Fruit fly (Drosophila melanogaster) whole organism, embryonic: ENCODE data around the gene Rpt6.

Source experiments
- Asciz ChIP-seq: fragments of 200-800 bp; sonication (Bioruptor generic); optimal IDR thresholded peaks from 2 replicates; lab custom pipeline; 2017; ENCODE audit warnings: missing biosample characterization, mild to moderate bottlenecking, missing genetic modification characterization, missing genetic modification reagents
- CG10209 ChIP-seq: fragments of 200-800 bp; sonication (Bioruptor generic); optimal IDR thresholded peaks from 3 replicates; lab custom pipeline; 2017; ENCODE audit warnings: missing biosample characterization, mild to moderate bottlenecking, missing genetic modification characterization, missing genetic modification reagents
- CG15073 ChIP-seq: fragments of 200-800 bp; sonication (Bioruptor generic); optimal IDR thresholded peaks from 2 replicates; lab custom pipeline; 2016; ENCODE audit warnings: missing biosample characterization, missing genetic modification characterization
- CG17359 ChIP-seq: fragments of 200-800 bp; sonication (Bioruptor generic); optimal IDR thresholded peaks from 3 replicates; lab custom pipeline; 2018; ENCODE audit warnings: missing biosample characterization, mild to moderate bottlenecking, missing genetic modification characterization, moderate library complexity
- CG1832 ChIP-seq: fragments of 200-800 bp; sonication (Bioruptor generic); optimal IDR thresholded peaks from 2 replicates; lab custom pipeline; 2017; ENCODE audit warnings: missing biosample characterization, mild to moderate bottlenecking, missing genetic modification characterization, inconsistent platforms
- CG30403 ChIP-seq: fragments of 200-800 bp; sonication (Bioruptor generic); optimal IDR thresholded peaks from 3 replicates; lab custom pipeline; 2016; ENCODE audit warnings: missing biosample characterization, missing genetic modification characterization
- CG31365 ChIP-seq: fragments of 200-800 bp; sonication (Bioruptor generic); optimal IDR thresholded peaks from 2 replicates; lab custom pipeline; 2018; ENCODE audit warnings: missing biosample characterization, mild to moderate bottlenecking, missing genetic modification characterization
- CG31388 ChIP-seq: fragments of 200-800 bp; sonication (Bioruptor generic); optimal IDR thresholded peaks from 2 replicates; lab custom pipeline; 2016; ENCODE audit warnings: missing biosample characterization, missing genetic modification characterization
- CG32532 ChIP-seq: fragments of 200-800 bp; sonication (Bioruptor generic); IDR thresholded peaks from 2 replicates; pipeline ENCODE4 v1.3.6; 2022; ENCODE audit warnings: missing biosample characterization, missing genetic modification characterization
- CG3726 ChIP-seq: fragments of 200-800 bp; sonication (Bioruptor generic); IDR thresholded peaks from 3 replicates; pipeline ENCODE4, ENCODE4 v1.3.6; 2022; ENCODE audit warnings: missing biosample characterization, missing genetic modification characterization
- CG3847 ChIP-seq: fragments of 200-800 bp; sonication (Bioruptor generic); IDR thresholded peaks from 2 replicates; pipeline ENCODE4 v1.3.6; 2022; ENCODE audit warnings: missing biosample characterization, missing genetic modification characterization
- CG42726 ChIP-seq: fragments of 200-800 bp; sonication (Bioruptor generic); IDR thresholded peaks from 2 replicates; pipeline ENCODE4 v1.3.6; 2022; ENCODE audit warnings: missing biosample characterization, missing genetic modification characterization; ENCODE audit not compliant: partially characterized antibody
- CG4282 ChIP-seq: fragments of 200-800 bp; sonication (Bioruptor generic); optimal IDR thresholded peaks from 2 replicates; lab custom pipeline; 2016; ENCODE audit warnings: missing biosample characterization, missing genetic modification characterization
- CG4707 ChIP-seq: fragments of 200-800 bp; sonication (Bioruptor generic); optimal IDR thresholded peaks from 2 replicates; lab custom pipeline; 2018; ENCODE audit warnings: missing biosample characterization, mild to moderate bottlenecking, missing genetic modification characterization, moderate library complexity
- CG4820 ChIP-seq: fragments of 200-800 bp; sonication (Bioruptor generic); optimal IDR thresholded peaks from 3 replicates; lab custom pipeline; 2016; ENCODE audit warnings: missing biosample characterization, missing genetic modification characterization
- CG4854 ChIP-seq: fragments of 200-800 bp; sonication (Bioruptor generic); optimal IDR thresholded peaks from 2 replicates; lab custom pipeline; 2016; ENCODE audit warnings: missing biosample characterization, missing genetic modification characterization, inconsistent platforms
- CG5245 ChIP-seq: fragments of 200-800 bp; sonication (Bioruptor generic); optimal IDR thresholded peaks from 3 replicates; lab custom pipeline; 2016; ENCODE audit warnings: missing biosample characterization, missing genetic modification characterization
- CG6813 ChIP-seq: fragments of 200-800 bp; sonication (Bioruptor generic); optimal IDR thresholded peaks from 2 replicates; lab custom pipeline; 2017; ENCODE audit warnings: missing biosample characterization, missing genetic modification characterization, mild to moderate bottlenecking, moderate library complexity, missing genetic modification reagents
- CG7357 ChIP-seq: fragments of 200-800 bp; sonication (Bioruptor generic); IDR thresholded peaks from 3 replicates; pipeline ENCODE4 v1.3.6; 2022; ENCODE audit warnings: missing biosample characterization, missing genetic modification characterization
- CG7372 ChIP-seq: fragments of 200-800 bp; sonication (Bioruptor generic); IDR thresholded peaks from 2 replicates; pipeline ENCODE4 v1.3.6; 2022; ENCODE audit warnings: missing biosample characterization, missing genetic modification characterization
- CG8089 ChIP-seq: fragments of 200-800 bp; sonication (Bioruptor generic); optimal IDR thresholded peaks from 3 replicates; lab custom pipeline; 2016; ENCODE audit warnings: missing biosample characterization, missing genetic modification characterization
- CkIIα-i1 ChIP-seq: fragments of 200-800 bp; sonication (Bioruptor generic); IDR thresholded peaks from 2 replicates; pipeline ENCODE4 v1.3.6; 2022; ENCODE audit warnings: missing biosample characterization, missing genetic modification characterization
- CoRest ChIP-seq: fragments of 200-800 bp; sonication (Bioruptor generic); optimal IDR thresholded peaks from 3 replicates; lab custom pipeline; 2018; ENCODE audit warnings: missing biosample characterization, mild to moderate bottlenecking, missing genetic modification characterization, moderate library complexity
- Dfd ChIP-seq, 2 experiments: fragments of >200 bp; optimal IDR thresholded peaks; 2 replicates each; lab custom pipeline; 2017; ENCODE audit warnings: missing biosample characterization in 2 of 2, missing genetic modification characterization in 2 of 2
- Dip3 ChIP-seq: fragments of 200-800 bp; sonication (Bioruptor generic); optimal IDR thresholded peaks from 3 replicates; lab custom pipeline; 2016; ENCODE audit warnings: missing biosample characterization, missing genetic modification characterization
- Dref ChIP-seq: fragments of 200-800 bp; sonication (Bioruptor generic); IDR thresholded peaks from 2 replicates; pipeline ENCODE4 v1.3.6; 2022; ENCODE audit warnings: missing biosample characterization, missing genetic modification characterization
- Ets65A ChIP-seq: fragments of 200-800 bp; sonication (Bioruptor generic); peaks from one replicate; lab custom pipeline; 2016; ENCODE audit warnings: missing biosample characterization, missing genetic modification characterization
- Hand ChIP-seq: fragments of 200-800 bp; sonication (Bioruptor generic); optimal IDR thresholded peaks from 2 replicates; lab custom pipeline; 2017; ENCODE audit warnings: mild to moderate bottlenecking, missing biosample characterization, missing genetic modification reagents, missing genetic modification characterization
- Hey ChIP-seq: fragments of 200-800 bp; sonication (Bioruptor generic); optimal IDR thresholded peaks from 3 replicates; lab custom pipeline; 2018; ENCODE audit warnings: missing biosample characterization, mild to moderate bottlenecking, missing genetic modification characterization
- Hmr ChIP-seq: fragments of 200-800 bp; sonication (Bioruptor generic); optimal IDR thresholded peaks from 3 replicates; lab custom pipeline; 2017; ENCODE audit warnings: mild to moderate bottlenecking, missing biosample characterization, missing genetic modification reagents, missing genetic modification characterization
- Myb ChIP-seq: fragments of 200-800 bp; sonication (Bioruptor generic); optimal IDR thresholded peaks from 2 replicates; lab custom pipeline; 2016; ENCODE audit warnings: missing biosample characterization, missing genetic modification characterization
- Oaz ChIP-seq: fragments of 200-800 bp; sonication (Bioruptor generic); IDR thresholded peaks from 2 replicates; pipeline ENCODE4 v1.3.6; 2022; ENCODE audit warnings: missing biosample characterization, missing genetic modification characterization
- Rfx ChIP-seq: fragments of 200-800 bp; sonication (Bioruptor generic); IDR thresholded peaks from 2 replicates; pipeline ENCODE4 v1.3.6; 2022; ENCODE audit warnings: missing biosample characterization, missing genetic modification characterization
- Ssrp ChIP-seq: fragments of 200-800 bp; sonication (Bioruptor generic); optimal IDR thresholded peaks from 2 replicates; lab custom pipeline; 2018; ENCODE audit warnings: missing biosample characterization, mild to moderate bottlenecking, missing genetic modification characterization, moderate library complexity
- ab ChIP-seq: fragments of 200-800 bp; sonication (Bioruptor generic); optimal IDR thresholded peaks from 2 replicates; lab custom pipeline; 2016; ENCODE audit warnings: missing biosample characterization, missing genetic modification characterization
- aop ChIP-seq: fragments of 200-800 bp; sonication (Bioruptor generic); IDR thresholded peaks from 2 replicates; pipeline ENCODE4 v1.3.6; 2022; ENCODE audit warnings: missing biosample characterization, missing genetic modification characterization
- ap ChIP-seq: fragments of 200-800 bp; sonication (Bioruptor generic); IDR thresholded peaks from 2 replicates; pipeline ENCODE4 v1.3.6; 2022; ENCODE audit warnings: missing biosample characterization, missing genetic modification characterization
- btn ChIP-seq: fragments of 200-800 bp; sonication (Bioruptor generic); optimal IDR thresholded peaks from 2 replicates; lab custom pipeline; 2016; ENCODE audit warnings: missing biosample characterization, missing genetic modification characterization
- cg ChIP-seq: fragments of 200-800 bp; sonication (Bioruptor generic); optimal IDR thresholded peaks from 3 replicates; lab custom pipeline; 2019; ENCODE audit warnings: missing biosample characterization, mild to moderate bottlenecking, missing genetic modification characterization, moderate library complexity
- dati ChIP-seq: fragments of 200-800 bp; sonication (Bioruptor generic); IDR thresholded peaks from 2 replicates; pipeline ENCODE4 v1.3.6; 2022; ENCODE audit warnings: missing biosample characterization, missing genetic modification characterization
- dmrt11E ChIP-seq: fragments of 200-800 bp; sonication (Bioruptor generic); optimal IDR thresholded peaks from 3 replicates; lab custom pipeline; 2018; ENCODE audit warnings: missing biosample characterization, mild to moderate bottlenecking, missing genetic modification characterization, moderate library complexity
- dmrt99B ChIP-seq: fragments of 200-800 bp; sonication (Bioruptor generic); optimal IDR thresholded peaks from 2 replicates; lab custom pipeline; 2018; ENCODE audit warnings: missing biosample characterization, mild to moderate bottlenecking, missing genetic modification characterization, moderate library complexity
- fu2 ChIP-seq: fragments of 200-800 bp; sonication (Bioruptor generic); optimal IDR thresholded peaks from 2 replicates; lab custom pipeline; 2016; ENCODE audit warnings: missing biosample characterization, missing genetic modification characterization
- ham ChIP-seq: fragments of 200-800 bp; sonication (Bioruptor generic); IDR thresholded peaks from 2 replicates; pipeline ENCODE4 v1.3.6; 2022; ENCODE audit warnings: missing biosample characterization, missing genetic modification characterization
- jumu ChIP-seq: fragments of 200-800 bp; sonication (Bioruptor generic); optimal IDR thresholded peaks from 3 replicates; lab custom pipeline; 2016; ENCODE audit warnings: missing biosample characterization, missing genetic modification characterization
- otp ChIP-seq: fragments of 200-800 bp; sonication (Bioruptor generic); IDR thresholded peaks from 3 replicates; pipeline ENCODE4, ENCODE4 v1.3.6; 2022; ENCODE audit warnings: missing biosample characterization, missing genetic modification characterization
- repo ChIP-seq: fragments of 200-800 bp; sonication (Bioruptor generic); optimal IDR thresholded peaks from 2 replicates; lab custom pipeline; 2016; ENCODE audit warnings: missing biosample characterization, missing genetic modification characterization
- so ChIP-seq: fragments of 200-800 bp; sonication (Bioruptor generic); IDR thresholded peaks from 3 replicates; pipeline ENCODE4 v1.3.6; 2022; ENCODE audit warnings: missing biosample characterization, missing genetic modification characterization
- toy ChIP-seq: fragments of 200-800 bp; sonication (Bioruptor generic); IDR thresholded peaks from 2 replicates; pipeline ENCODE4 v1.3.6; 2022; ENCODE audit warnings: missing biosample characterization, missing genetic modification characterization
- trh ChIP-seq: fragments of 200-800 bp; sonication (Bioruptor generic); optimal IDR thresholded peaks from 2 replicates; lab custom pipeline; 2016; ENCODE audit warnings: missing biosample characterization, missing genetic modification characterization
- vvl ChIP-seq: fragments of 200-800 bp; sonication (Bioruptor generic); IDR thresholded peaks from 2 replicates; pipeline ENCODE4 v1.3.6; 2022; ENCODE audit warnings: missing biosample characterization, missing genetic modification characterization

Gene Rpt6

dm6 chrX:21306485-21307142, 9.2 kb upstream of the Rpt6 start, which contains the start of gene Abca3 (continued):
- TF ChIP-seq CG6813 (GFP tag; lab: Kevin White, UChicago), result no peak
- no peak for TF ChIP-seq CG7357 (GFP tag; lab: Robert Waterston, UW)
- TF ChIP-seq ham, result no peak
- TF ChIP-seq trh (GFP tag; lab: Kevin White, UChicago), result no peak
- peak; percentile 82 for TF ChIP-seq Rfx (GFP tag; lab: Robert Waterston, UW)
- no peak for TF ChIP-seq Oaz
- TF ChIP-seq CG8089 (GFP tag; lab: Kevin White, UChicago), result peak; percentile 5
- no peak for TF ChIP-seq CG4820 (GFP tag; lab: Kevin White, UChicago)
- TF ChIP-seq Dip3 (GFP tag; lab: Kevin White, UChicago), result peak; percentile 57
- peak; percentile 32 for TF ChIP-seq CG17359 (tag; lab: Kevin White, UChicago)
- TF ChIP-seq toy (GFP tag; lab: Robert Waterston, UW), result no peak
- peak; percentile 52 for TF ChIP-seq CG10209 (GFP tag; lab: Kevin White, UChicago)
- TF ChIP-seq CG31365, result peak; percentile 21
- no peak for TF ChIP-seq CG5245
- no peak for TF ChIP-seq CG31388 (GFP tag; lab: Kevin White, UChicago)
- peak; percentile 10 for TF ChIP-seq btn (GFP tag; lab: Kevin White, UChicago)
- no peak for TF ChIP-seq ap (GFP tag; lab: Robert Waterston, UW)
- TF ChIP-seq Dref (GFP tag; lab: Robert Waterston, UW), result peak; percentile 69
- TF ChIP-seq CG7372 (GFP tag; lab: Robert Waterston, UW), result peak; percentile 70
- TF ChIP-seq CG42726 (GFP tag; lab: Robert Waterston, UW), result no peak
- TF ChIP-seq otp (GFP tag; lab: Robert Waterston, UW), result no peak
- TF ChIP-seq Ets65A (GFP tag; lab: Kevin White, UChicago), result peak; percentile 93
- no peak for TF ChIP-seq CG15073 (GFP tag; lab: Kevin White, UChicago)
- TF ChIP-seq CkIIα-i1, result no peak
- peak; percentile 49 for TF ChIP-seq repo (GFP tag; lab: Kevin White, UChicago)
- TF ChIP-seq Myb (GFP tag; lab: Kevin White, UChicago), result peak; percentile 46
- TF ChIP-seq dati, result no peak
- peak; percentile 82 for TF ChIP-seq Hmr (GFP tag; lab: Kevin White, UChicago)
- peak; percentile 80; the same call in 1 of the 2 replicates for TF ChIP-seq CG32532 (GFP tag; lab: Robert Waterston, UW)
- TF ChIP-seq Asciz (GFP tag; lab: Kevin White, UChicago), result no peak
- peak; percentile 78 for TF ChIP-seq CoRest (tag; lab: Kevin White, UChicago)
- no peak for TF ChIP-seq Hand
- TF ChIP-seq CG1832, result no peak
- peak; percentile 41 for TF ChIP-seq fu2
- TF ChIP-seq jumu (GFP tag; lab: Kevin White, UChicago), result peak; percentile 23
- no peak for TF ChIP-seq CG3726 (GFP tag; lab: Robert Waterston, UW)
- TF ChIP-seq CG4282 (GFP tag; lab: Kevin White, UChicago), result no peak
- no peak for TF ChIP-seq so (GFP tag; lab: Robert Waterston, UW)
- TF ChIP-seq ab (GFP tag; lab: Kevin White, UChicago), result no peak
- peak; percentile 1 for TF ChIP-seq Hey (tag; lab: Kevin White, UChicago)
- no peak for TF ChIP-seq CG4707 (GFP tag; lab: Kevin White, UChicago)
- TF ChIP-seq vvl (GFP tag; lab: Robert Waterston, UW), result no peak
- TF ChIP-seq CG30403 (GFP tag; lab: Kevin White, UChicago), result peak; percentile 66
- peak; percentile 63 for TF ChIP-seq cg (GFP tag; lab: Kevin White, UChicago)
- TF ChIP-seq CG4854 (GFP tag; lab: Kevin White, UChicago), result peak; percentile 17
- no peak for TF ChIP-seq dmrt99B (tag; lab: Kevin White, UChicago)
- TF ChIP-seq Ssrp, result peak; percentile 38
- TF ChIP-seq CG3847 (GFP tag; lab: Robert Waterston, UW), result no peak; the same call in none of the 2 replicates
- no peak for TF ChIP-seq aop (GFP tag; lab: Robert Waterston, UW)
- TF ChIP-seq dmrt11E (tag; lab: Kevin White, UChicago), result peak; percentile 43
- TF ChIP-seq Dfd (GFP tag; optimal IDR thresholded peaks at IDR 0.05; lab: Kevin White, UChicago), result no peak
